Fruit fly (Drosophila melanogaster): ENCODE data around the gene Dbp21E2.

The Dbp21E2 gene

DNA sequence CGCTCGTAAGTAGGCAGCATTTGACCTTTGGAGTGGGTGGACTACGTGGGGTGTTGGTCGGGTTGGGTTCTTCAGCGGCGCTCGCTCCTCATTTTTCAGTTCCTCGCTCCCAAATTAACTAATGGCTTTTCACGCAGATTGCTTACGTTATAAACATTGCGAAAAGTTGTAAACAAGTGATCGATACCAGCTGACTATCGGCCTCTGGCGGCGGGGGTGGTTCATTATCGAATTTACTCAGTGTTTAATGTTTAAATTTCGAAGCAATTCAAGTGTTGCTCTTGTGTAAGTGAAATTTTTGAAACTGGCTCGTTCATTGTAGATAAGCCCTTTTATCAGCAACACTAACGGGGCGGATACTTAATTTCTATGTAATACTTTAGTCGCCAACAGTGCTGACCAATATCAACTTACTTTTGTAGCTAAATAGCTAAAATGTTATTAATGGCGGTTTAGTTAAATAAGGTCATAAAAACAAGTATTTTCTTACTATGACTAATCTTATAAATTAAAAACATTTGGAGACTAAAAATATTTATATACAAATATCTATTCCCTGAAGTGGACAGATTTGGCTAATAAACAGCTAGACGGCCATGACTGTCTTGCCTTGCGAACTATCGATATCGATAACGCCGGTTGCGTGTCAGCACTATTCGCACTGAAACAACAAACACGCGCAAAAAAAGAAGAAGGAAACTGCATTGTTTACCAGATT is 8.1 kb downstream of the Dbp21E2 start, which contains the start of the genes PGAP2 and Clp (continued):
- TF ChIP-seq salr (GFP tag; optimal IDR thresholded peaks at IDR 0.05), result peak in 1 of 2 experiments; percentile 14
- TF ChIP-seq esn (GFP tag; optimal IDR thresholded peaks at IDR 0.05), result peak; percentile 80
- no peak for TF ChIP-seq Hr38 (GFP tag; optimal IDR thresholded peaks at IDR 0.05)
- TF ChIP-seq CG8319 (GFP tag; optimal IDR thresholded peaks at IDR 0.05), result no peak
- peak; percentile 57 for TF ChIP-seq CG10669 (GFP tag; optimal IDR thresholded peaks at IDR 0.05)
- peak; percentile 43; the same call in 1 of the 2 replicates for TF ChIP-seq CG15336 (GFP tag; IDR thresholded peaks at IDR 0.05)
- no peak for TF ChIP-seq Met (GFP tag; optimal IDR thresholded peaks at IDR 0.05)
- TF ChIP-seq Hr4 (GFP tag; optimal IDR thresholded peaks at IDR 0.05), result no peak
- TF ChIP-seq fkh (GFP tag; optimal IDR thresholded peaks at IDR 0.05), result peak; percentile 84
- TF ChIP-seq lz (GFP tag; optimal IDR thresholded peaks at IDR 0.05), result peak; percentile 76
- peak; percentile 64 for TF ChIP-seq cyc (GFP tag; optimal IDR thresholded peaks at IDR 0.05)
- TF ChIP-seq Eip78C (GFP tag), result peak; percentile 90
- peak; percentile 71 for TF ChIP-seq acj6 (GFP tag; optimal IDR thresholded peaks at IDR 0.05)
- TF ChIP-seq Sox14 (GFP tag; optimal IDR thresholded peaks at IDR 0.05), result peak; percentile 64
- peak; percentile 43 for TF ChIP-seq CG11902 (GFP tag; optimal IDR thresholded peaks at IDR 0.05)
- peak; percentile 41 for TF ChIP-seq CG8632 (GFP tag; optimal IDR thresholded peaks at IDR 0.05)
- no peak for TF ChIP-seq dac (GFP tag; optimal IDR thresholded peaks at IDR 0.05)
- TF ChIP-seq Eip75B (GFP tag; optimal IDR thresholded peaks at IDR 0.05), result no peak
- TF ChIP-seq Blimp-1 (GFP tag; optimal IDR thresholded peaks at IDR 0.05), result peak; percentile 3
- peak; percentile 38 for TF ChIP-seq CG34406 (GFP tag; optimal IDR thresholded peaks at IDR 0.05)
- peak; percentile 64 for TF ChIP-seq Hr39 (GFP tag; optimal IDR thresholded peaks at IDR 0.05)
- TF ChIP-seq achi (GFP tag; optimal IDR thresholded peaks at IDR 0.05), result no peak
- no peak for TF ChIP-seq pdm3 (GFP tag; optimal IDR thresholded peaks at IDR 0.05)
- TF ChIP-seq fd85E (GFP tag; optimal IDR thresholded peaks at IDR 0.05), result no peak
- no peak for TF ChIP-seq Smox (GFP tag; optimal IDR thresholded peaks at IDR 0.05)
- peak; percentile 63 for TF ChIP-seq Eip93F (GFP tag; optimal IDR thresholded peaks at IDR 0.05)
- no peak for TF ChIP-seq dsx (GFP tag; optimal IDR thresholded peaks at IDR 0.05; ENCODE audit: poor library complexity, severe bottlenecking)
- peak; percentile 45 for TF ChIP-seq CG11762 (GFP tag; optimal IDR thresholded peaks at IDR 0.05; ENCODE audit: insufficient read depth)
- TF ChIP-seq CG6163 (GFP tag; IDR thresholded peaks at IDR 0.05), result peak; percentile 69
- peak; percentile 44 for TF ChIP-seq CG3919 (GFP tag; optimal IDR thresholded peaks at IDR 0.05)
- TF ChIP-seq CG6854 (GFP tag; optimal IDR thresholded peaks at IDR 0.05), result peak; percentile 1
- peak in 1 of 2 experiments; percentile 48 for TF ChIP-seq ss (GFP tag; optimal IDR thresholded peaks at IDR 0.05)
- no peak for TF ChIP-seq CG6276 (GFP tag; optimal IDR thresholded peaks at IDR 0.05)
- no peak for TF ChIP-seq CG9139 (GFP tag; optimal IDR thresholded peaks at IDR 0.05)
- no peak for TF ChIP-seq Sox102F (GFP tag; optimal IDR thresholded peaks at IDR 0.05)

- no peak for TF ChIP-seq pdm3 (GFP tag; optimal IDR thresholded peaks at IDR 0.05)
- 0 out of 3 replicates have a peak, but pooled peaks have one; percentile 22 for TF ChIP-seq CG8119 (GFP tag; IDR thresholded peaks at IDR 0.05)
- TF ChIP-seq CG31627 (GFP tag; optimal IDR thresholded peaks at IDR 0.05), result no peak
- TF ChIP-seq CG6163 (GFP tag; IDR thresholded peaks at IDR 0.05), result no peak
- no peak for TF ChIP-seq Sox102F (GFP tag; optimal IDR thresholded peaks at IDR 0.05)
- TF ChIP-seq Eip78C (GFP tag), result peak; percentile 49
- no peak for TF ChIP-seq Smox (GFP tag; optimal IDR thresholded peaks at IDR 0.05)
- TF ChIP-seq CG10631 (GFP tag; optimal IDR thresholded peaks at IDR 0.05), result no peak
- no peak for TF ChIP-seq OdsH (GFP tag; optimal IDR thresholded peaks at IDR 0.05)
- TF ChIP-seq svp (GFP tag), result peak; percentile 67
- no peak for TF ChIP-seq CG6854 (GFP tag; optimal IDR thresholded peaks at IDR 0.05)
- TF ChIP-seq CG11294 (GFP tag; IDR thresholded peaks at IDR 0.05), result no peak
- TF ChIP-seq CG3032 (tag; optimal IDR thresholded peaks at IDR 0.05), result no peak
- TF ChIP-seq Sox14 (GFP tag; optimal IDR thresholded peaks at IDR 0.05), result peak; percentile 1
- no peak for TF ChIP-seq spab (GFP tag; optimal IDR thresholded peaks at IDR 0.05)
- TF ChIP-seq fkh (GFP tag; optimal IDR thresholded peaks at IDR 0.05), result peak; percentile 47
- no peak for TF ChIP-seq ss (GFP tag; optimal IDR thresholded peaks at IDR 0.05)
- no peak for TF ChIP-seq Ets96B (tag; optimal IDR thresholded peaks at IDR 0.05)
- no peak for TF ChIP-seq dsx (GFP tag; optimal IDR thresholded peaks at IDR 0.05; ENCODE audit: poor library complexity, severe bottlenecking)
Observed at dm6 chr2L:821242-821985, 10.0 kb downstream of the Dbp21E2 start, which contains the start of gene CG3662. CG3662 (plus strand) TSS chr2L:821289.
